Worm (Caenorhabditis elegans) whole organism, early embryonic: Measurements from ENCODE around the gene srh-218.

Experiments used
- B0310.2 ChIP-seq: sonication (generic microtip); optimal IDR thresholded peaks from 2 replicates; lab custom pipeline; 2016; ENCODE audit warnings: mild to moderate bottlenecking, missing genetic modification characterization, missing compliant biosample characterization
- F13C5.2 ChIP-seq: sonication (generic microtip); optimal IDR thresholded peaks from 2 replicates; lab custom pipeline; 2017; ENCODE audit warnings: mild to moderate bottlenecking, missing genetic modification characterization, inconsistent platforms, missing compliant biosample characterization
- ama-1 ChIP-seq: fragments of 150-350 bp; optimal IDR thresholded peaks from 2 replicates; lab custom pipeline; 2014
- ceh-13 ChIP-seq: fragments of 200-800 bp; sonication (Bioruptor generic); optimal IDR thresholded peaks from 2 replicates; lab custom pipeline; 2018; ENCODE audit warnings: mild to moderate bottlenecking, missing genetic modification characterization, missing compliant biosample characterization
- ceh-36 ChIP-seq: sonication (generic microtip); optimal IDR thresholded peaks from 2 replicates; lab custom pipeline; 2016; ENCODE audit warnings: missing genetic modification characterization, inconsistent platforms, missing compliant biosample characterization
- flt-1 ChIP-seq: fragments of 200-800 bp; sonication (Bioruptor generic); IDR thresholded peaks from 2 replicates; pipeline ENCODE4 v1.3.6; 2022; ENCODE audit warnings: missing genetic modification characterization, missing compliant biosample characterization
- hmbx-1 ChIP-seq: sonication (generic microtip); optimal IDR thresholded peaks from 2 replicates; lab custom pipeline; 2016; ENCODE audit warnings: mild to moderate bottlenecking, missing genetic modification characterization, missing compliant biosample characterization
- hmg-4 ChIP-seq: fragments of 200-800 bp; sonication (Bioruptor generic); optimal IDR thresholded peaks from 2 replicates; lab custom pipeline; 2018; ENCODE audit warnings: mild to moderate bottlenecking, missing genetic modification characterization, missing compliant biosample characterization
- hnd-1 ChIP-seq: sonication (generic microtip); optimal IDR thresholded peaks from 2 replicates; lab custom pipeline; 2016; ENCODE audit warnings: missing genetic modification characterization, missing compliant biosample characterization
- pes-1 ChIP-seq: fragments of 200-800 bp; sonication (Bioruptor generic); IDR thresholded peaks from 2 replicates; pipeline ENCODE4 v1.3.6; 2022; ENCODE audit warnings: missing genetic modification reagents, missing genetic modification characterization, missing compliant biosample characterization
- scrt-1 ChIP-seq: fragments of 200-800 bp; sonication (Bioruptor generic); IDR thresholded peaks from 2 replicates; pipeline ENCODE4 v1.3.6; 2022; ENCODE audit warnings: missing genetic modification characterization, missing compliant biosample characterization
- tra-4 ChIP-seq: sonication (generic microtip); optimal IDR thresholded peaks from 2 replicates; lab custom pipeline; 2017; ENCODE audit warnings: missing genetic modification characterization, missing compliant biosample characterization

ce11 chrV:15493680-15494079, at the start of gene srh-218:
- no peak for TF ChIP-seq ama-1 (lab: Kevin White, UChicago)
- TF ChIP-seq F13C5.2 (tag; lab: Kevin White, UChicago) = no peak
- no peak for TF ChIP-seq hmbx-1 (tag; lab: Kevin White, UChicago)
- no peak for TF ChIP-seq ceh-13 (GFP tag; lab: Kevin White, UChicago)
- no peak for TF ChIP-seq scrt-1 (GFP tag; lab: Robert Waterston, UW)
- no peak for TF ChIP-seq hmg-4 (GFP tag; lab: Kevin White, UChicago)
- no peak for TF ChIP-seq tra-4 (tag; lab: Kevin White, UChicago)
- no peak for TF ChIP-seq hnd-1 (tag; lab: Kevin White, UChicago)
- no peak for TF ChIP-seq flt-1 (GFP tag; lab: Robert Waterston, UW)
- TF ChIP-seq ceh-36 = no peak
- no peak for TF ChIP-seq B0310.2 (tag; lab: Kevin White, UChicago)
- TF ChIP-seq pes-1 (GFP tag; lab: Robert Waterston, UW) = no peak
